Worm (Caenorhabditis elegans): Measurements from ENCODE around the gene arc-1.
A peak's percentile ranks its signal among the peaks of the same experiment; 100 is the strongest.

Gene arc-1

ce11 chrII:9691839-9692238 lies 17.1 kb downstream of the arc-1 start, which contains the start of gene nlp-11:
TSS of gene nlp-11 (minus strand) at chrII:9691939.
- TF ChIP-seq klf-2 (GFP tag; conservative IDR thresholded peaks at IDR 0.05) (no peak), ztf-29 (GFP tag; IDR thresholded peaks at IDR 0.05) (no peak), ref-1 (GFP tag; conservative IDR thresholded peaks at IDR 0.05) (no peak), flt-1 (GFP tag; IDR thresholded peaks at IDR 0.05) (no peak), T22C8.4 (GFP tag; IDR thresholded peaks at IDR 0.05) (no peak), cog-1 (tag; optimal IDR thresholded peaks at IDR 0.05) (no peak), med-1 (GFP tag; optimal IDR thresholded peaks at IDR 0.05; ENCODE audit: insufficient read depth) (no peak), tab-1 (GFP tag; IDR thresholded peaks at IDR 0.05) (no peak), ztf-23 (GFP tag; IDR thresholded peaks at IDR 0.05) (no peak)

ce11 chrII:9695942-9696341 lies 21.2 kb downstream of the arc-1 start:
- TF ChIP-seq med-1 (GFP tag; optimal IDR thresholded peaks at IDR 0.05; ENCODE audit: insufficient read depth) (no peak), ref-1 (GFP tag; conservative IDR thresholded peaks at IDR 0.05) (no peak), tab-1 (GFP tag; IDR thresholded peaks at IDR 0.05) (no peak), cog-1 (tag; optimal IDR thresholded peaks at IDR 0.05) (no peak), T22C8.4 (GFP tag; IDR thresholded peaks at IDR 0.05) (no peak), ztf-29 (GFP tag; IDR thresholded peaks at IDR 0.05) (no peak), klf-2 (GFP tag; conservative IDR thresholded peaks at IDR 0.05) (no peak), ztf-23 (GFP tag; IDR thresholded peaks at IDR 0.05) (no peak), flt-1 (GFP tag; IDR thresholded peaks at IDR 0.05) (no peak)

- TF ChIP-seq klf-2 (GFP tag; conservative IDR thresholded peaks at IDR 0.05) = no peak
- no peak for TF ChIP-seq flt-1 (GFP tag; IDR thresholded peaks at IDR 0.05)
- no peak for TF ChIP-seq ztf-29 (GFP tag; IDR thresholded peaks at IDR 0.05)
- TF ChIP-seq med-1 (GFP tag; optimal IDR thresholded peaks at IDR 0.05; ENCODE audit: insufficient read depth) = no peak
- TF ChIP-seq T22C8.4 (GFP tag; IDR thresholded peaks at IDR 0.05) = no peak
- TF ChIP-seq ztf-23 (GFP tag; IDR thresholded peaks at IDR 0.05) = no peak
- no peak for TF ChIP-seq tab-1 (GFP tag; IDR thresholded peaks at IDR 0.05)
- TF ChIP-seq cog-1 (tag; optimal IDR thresholded peaks at IDR 0.05) = no peak
- no peak for TF ChIP-seq ref-1 (GFP tag; conservative IDR thresholded peaks at IDR 0.05)
These were observed 25.6 kb downstream of the arc-1 start, which contains the start of the genes Y53C12A.8 and Y53C12A.7 for ce11 chrII:9700363-9700762. TSS of gene Y53C12A.8 (minus strand) at chrII:9700463. TSS of gene Y53C12A.7 (plus strand) at chrII:9700543.

- TF ChIP-seq ztf-23 (GFP tag; IDR thresholded peaks at IDR 0.05) = no peak
- no peak for TF ChIP-seq T22C8.4 (GFP tag; IDR thresholded peaks at IDR 0.05)
- TF ChIP-seq ztf-29 (GFP tag; IDR thresholded peaks at IDR 0.05) = no peak
- TF ChIP-seq klf-2 (GFP tag; conservative IDR thresholded peaks at IDR 0.05) = no peak
- TF ChIP-seq cog-1 (tag; optimal IDR thresholded peaks at IDR 0.05) = no peak
- TF ChIP-seq flt-1 (GFP tag; IDR thresholded peaks at IDR 0.05) = no peak
- TF ChIP-seq med-1 (GFP tag; optimal IDR thresholded peaks at IDR 0.05; ENCODE audit: insufficient read depth) = no peak
- TF ChIP-seq ref-1 (GFP tag; conservative IDR thresholded peaks at IDR 0.05) = no peak
- no peak for TF ChIP-seq tab-1 (GFP tag; IDR thresholded peaks at IDR 0.05)
These were observed 28.8 kb downstream of the arc-1 start, which contains the start of gene mop-25.2 for ce11 chrII:9703601-9704000. TSS of gene mop-25.2 (minus strand) at chrII:9703701.

ce11 chrII:9704746-9705145 lies 30.0 kb downstream of the arc-1 start, which contains the start of gene Y53C12A.10:
TSS of gene Y53C12A.10 (minus strand) at chrII:9704846.
- TF ChIP-seq klf-2 (GFP tag; conservative IDR thresholded peaks at IDR 0.05) = no peak
- no peak for TF ChIP-seq T22C8.4 (GFP tag; IDR thresholded peaks at IDR 0.05)
- no peak for TF ChIP-seq ref-1 (GFP tag; conservative IDR thresholded peaks at IDR 0.05)
- TF ChIP-seq cog-1 (tag; optimal IDR thresholded peaks at IDR 0.05) = no peak
- no peak for TF ChIP-seq tab-1 (GFP tag; IDR thresholded peaks at IDR 0.05)
- TF ChIP-seq med-1 (GFP tag; optimal IDR thresholded peaks at IDR 0.05; ENCODE audit: insufficient read depth) = no peak
- no peak for TF ChIP-seq ztf-23 (GFP tag; IDR thresholded peaks at IDR 0.05)
- TF ChIP-seq ztf-29 (GFP tag; IDR thresholded peaks at IDR 0.05) = no peak
- no peak for TF ChIP-seq flt-1 (GFP tag; IDR thresholded peaks at IDR 0.05)

- TF ChIP-seq ztf-23 (GFP tag; IDR thresholded peaks at IDR 0.05) (0 out of 2 replicates have a peak, but pooled peaks have one; percentile 7), klf-2 (GFP tag; conservative IDR thresholded peaks at IDR 0.05) (no peak), ztf-29 (GFP tag; IDR thresholded peaks at IDR 0.05) (no peak), ref-1 (GFP tag; conservative IDR thresholded peaks at IDR 0.05) (no peak), flt-1 (GFP tag; IDR thresholded peaks at IDR 0.05) (no peak), med-1 (GFP tag; optimal IDR thresholded peaks at IDR 0.05; ENCODE audit: insufficient read depth) (no peak), cog-1 (tag; optimal IDR thresholded peaks at IDR 0.05) (peak; percentile 23)
These were observed 31.4 kb downstream of the arc-1 start, which contains the start of gene Y53C12A.3 for ce11 chrII:9706207-9706606. TSS of gene Y53C12A.3 (minus strand) at chrII:9706240.

- TF ChIP-seq ref-1 (GFP tag; conservative IDR thresholded peaks at IDR 0.05) (no peak), ztf-29 (GFP tag; IDR thresholded peaks at IDR 0.05) (no peak), T22C8.4 (GFP tag; IDR thresholded peaks at IDR 0.05) (no peak), med-1 (GFP tag; optimal IDR thresholded peaks at IDR 0.05; ENCODE audit: insufficient read depth) (no peak), ztf-23 (GFP tag; IDR thresholded peaks at IDR 0.05) (no peak), cog-1 (tag; optimal IDR thresholded peaks at IDR 0.05) (no peak), tab-1 (GFP tag; IDR thresholded peaks at IDR 0.05) (no peak), flt-1 (GFP tag; IDR thresholded peaks at IDR 0.05) (no peak), klf-2 (GFP tag; conservative IDR thresholded peaks at IDR 0.05) (no peak)
These were observed 34.1 kb downstream of the arc-1 start, which contains the start of gene glt-5 for ce11 chrII:9708835-9709299. TSS of gene glt-5 (minus strand) at chrII:9708885.

- TF ChIP-seq ztf-23 (GFP tag; IDR thresholded peaks at IDR 0.05) (no peak), tab-1 (GFP tag; IDR thresholded peaks at IDR 0.05) (peak; percentile 34; the same call in 1 of the 2 replicates)
These were observed 38.3 kb downstream of the arc-1 start for ce11 chrII:9713083-9713482.

- TF ChIP-seq flt-1 (GFP tag; IDR thresholded peaks at IDR 0.05) (0 out of 2 replicates have a peak, but pooled peaks have one; percentile 17), ztf-29 (GFP tag; IDR thresholded peaks at IDR 0.05) (no peak), cog-1 (tag; optimal IDR thresholded peaks at IDR 0.05) (peak; percentile 80), T22C8.4 (GFP tag; IDR thresholded peaks at IDR 0.05) (0 out of 2 replicates have a peak, but pooled peaks have one; percentile 23)
These were observed 41.8 kb downstream of the arc-1 start, which contains the start of gene wee-1.3 for ce11 chrII:9716417-9717039. TSS of gene wee-1.3 (minus strand) at chrII:9716467.
